Fruit fly (Drosophila melanogaster) whole organism, embryonic: ENCODE data around the gene Vps29.
A peak's percentile ranks its signal among the peaks of the same experiment; 100 is the strongest.

Experiments used
- Atf-2 ChIP-seq: fragments of 200-800 bp; sonication (Bioruptor generic); optimal IDR thresholded peaks from 2 replicates; lab custom pipeline; 2016; ENCODE audit warnings: missing biosample characterization, missing genetic modification characterization
- B-H2 ChIP-seq: fragments of 200-800 bp; sonication (Bioruptor generic); optimal IDR thresholded peaks from 2 replicates; lab custom pipeline; 2018; ENCODE audit warnings: missing biosample characterization, mild to moderate bottlenecking, missing genetic modification characterization
- BEAF-32 ChIP-seq: fragments of 200-800 bp; sonication (Bioruptor generic); optimal IDR thresholded peaks from 3 replicates; lab custom pipeline; 2017; ENCODE audit warnings: missing biosample characterization, missing genetic modification characterization, mild to moderate bottlenecking, moderate library complexity, missing genetic modification reagents
- CG10565 ChIP-seq: fragments of 200-800 bp; sonication (Bioruptor generic); optimal IDR thresholded peaks from 3 replicates; lab custom pipeline; 2016; ENCODE audit warnings: missing biosample characterization, mild to moderate bottlenecking, missing genetic modification characterization
- CG11085 ChIP-seq: fragments of 200-800 bp; sonication (Bioruptor generic); IDR thresholded peaks from 2 replicates; pipeline ENCODE4 v1.3.6; 2022; ENCODE audit warnings: missing biosample characterization, missing genetic modification characterization
- CG11504 ChIP-seq: fragments of 200-800 bp; sonication (Bioruptor generic); optimal IDR thresholded peaks from 3 replicates; lab custom pipeline; 2019; ENCODE audit warnings: missing biosample characterization, mild to moderate bottlenecking, missing genetic modification characterization, moderate library complexity
- CG12659 ChIP-seq: fragments of 200-800 bp; sonication (Bioruptor generic); optimal IDR thresholded peaks from 3 replicates; lab custom pipeline; 2017; ENCODE audit warnings: mild to moderate bottlenecking, missing biosample characterization, missing genetic modification reagents, missing genetic modification characterization
- CG12769 ChIP-seq: fragments of 200-800 bp; sonication (Bioruptor generic); optimal IDR thresholded peaks from 2 replicates; lab custom pipeline; 2019; ENCODE audit warnings: missing biosample characterization, mild to moderate bottlenecking, missing genetic modification characterization, moderate library complexity
- CG14050 ChIP-seq: fragments of 200-800 bp; sonication (Bioruptor generic); IDR thresholded peaks from 3 replicates; pipeline ENCODE4 v1.3.6; 2022; ENCODE audit warnings: missing biosample characterization, missing genetic modification characterization
- CG15696 ChIP-seq: fragments of 200-800 bp; sonication (Bioruptor generic); optimal IDR thresholded peaks from 2 replicates; lab custom pipeline; 2019; ENCODE audit warnings: missing biosample characterization, mild to moderate bottlenecking, missing genetic modification characterization, moderate library complexity
- CG16779 ChIP-seq: fragments of 200-800 bp; sonication (Bioruptor generic); IDR thresholded peaks from 2 replicates; pipeline ENCODE4 v1.3.6; 2022; ENCODE audit warnings: missing biosample characterization, missing genetic modification characterization
- CG1832 ChIP-seq: fragments of 200-800 bp; sonication (Bioruptor generic); optimal IDR thresholded peaks from 2 replicates; lab custom pipeline; 2017; ENCODE audit warnings: missing biosample characterization, mild to moderate bottlenecking, missing genetic modification characterization, inconsistent platforms
- CG18599 ChIP-seq: fragments of 200-800 bp; sonication (Bioruptor generic); optimal IDR thresholded peaks from 3 replicates; lab custom pipeline; 2017; ENCODE audit warnings: missing biosample characterization, missing genetic modification characterization, mild to moderate bottlenecking, moderate library complexity, missing genetic modification reagents
- CG2678 ChIP-seq: fragments of 200-800 bp; sonication (Bioruptor generic); optimal IDR thresholded peaks from 3 replicates; lab custom pipeline; 2019; ENCODE audit warnings: missing biosample characterization, mild to moderate bottlenecking, missing genetic modification characterization, moderate library complexity
- CG3281 ChIP-seq: fragments of 200-800 bp; sonication (Bioruptor generic); optimal IDR thresholded peaks from 3 replicates; lab custom pipeline; 2017; ENCODE audit warnings: missing biosample characterization, mild to moderate bottlenecking, missing genetic modification characterization
- CG33557 ChIP-seq: fragments of 200-800 bp; sonication (Bioruptor generic); optimal IDR thresholded peaks from 2 replicates; lab custom pipeline; 2019; ENCODE audit warnings: missing biosample characterization, mild to moderate bottlenecking, missing genetic modification characterization, moderate library complexity
- CG4820 ChIP-seq: fragments of 200-800 bp; sonication (Bioruptor generic); optimal IDR thresholded peaks from 3 replicates; lab custom pipeline; 2016; ENCODE audit warnings: missing biosample characterization, missing genetic modification characterization
- CG6175 ChIP-seq: fragments of 200-800 bp; sonication (Bioruptor generic); IDR thresholded peaks from 3 replicates; pipeline ENCODE4 v1.3.6; 2022; ENCODE audit warnings: missing biosample characterization, missing genetic modification characterization
- CG6683 ChIP-seq: fragments of 200-800 bp; sonication (Bioruptor generic); optimal IDR thresholded peaks from 2 replicates; lab custom pipeline; 2017; ENCODE audit warnings: missing biosample characterization, mild to moderate bottlenecking, missing genetic modification characterization, missing genetic modification reagents
- CG7839 ChIP-seq: fragments of 200-800 bp; sonication (Bioruptor generic); optimal IDR thresholded peaks from 3 replicates; lab custom pipeline; 2018; ENCODE audit warnings: missing biosample characterization, mild to moderate bottlenecking, missing genetic modification characterization, moderate library complexity
- CG7987 ChIP-seq: fragments of 200-800 bp; sonication (Bioruptor generic); optimal IDR thresholded peaks from 2 replicates; lab custom pipeline; 2018; ENCODE audit warnings: missing biosample characterization, mild to moderate bottlenecking, missing genetic modification characterization, moderate library complexity
- CG8765 ChIP-seq: fragments of 200-800 bp; sonication (Bioruptor generic); IDR thresholded peaks from 2 replicates; pipeline ENCODE4 v1.3.6; 2022; ENCODE audit warnings: missing biosample characterization, missing genetic modification characterization
- CrebB ChIP-seq: fragments of 200-800 bp; sonication (Bioruptor generic); optimal IDR thresholded peaks from 3 replicates; lab custom pipeline; 2018; ENCODE audit warnings: missing biosample characterization, mild to moderate bottlenecking, missing genetic modification characterization
- Dek ChIP-seq: fragments of 200-800 bp; sonication (Bioruptor generic); optimal IDR thresholded peaks from 3 replicates; lab custom pipeline; 2019; ENCODE audit warnings: missing biosample characterization, mild to moderate bottlenecking, missing genetic modification characterization, moderate library complexity
- Dip2 ChIP-seq: fragments of 200-800 bp; sonication (Bioruptor generic); IDR thresholded peaks from 2 replicates; pipeline ENCODE4 v1.3.6; 2022; ENCODE audit warnings: missing biosample characterization, missing genetic modification characterization
- E2f2 ChIP-seq: fragments of 200-800 bp; sonication (Bioruptor generic); IDR thresholded peaks from 2 replicates; pipeline ENCODE4 v1.3.6; 2022; ENCODE audit warnings: missing biosample characterization, missing genetic modification characterization
- ERR ChIP-seq: fragments of 200-800 bp; sonication (Bioruptor generic); optimal IDR thresholded peaks from 2 replicates; lab custom pipeline; 2016; ENCODE audit warnings: missing biosample characterization, missing genetic modification characterization
- Ets65A ChIP-seq: fragments of 200-800 bp; sonication (Bioruptor generic); peaks from one replicate; lab custom pipeline; 2016; ENCODE audit warnings: missing biosample characterization, missing genetic modification characterization
- GATAe ChIP-seq: fragments of 200-800 bp; sonication (Bioruptor generic); conservative IDR thresholded peaks from 2 replicates; pipeline ENCODE4 v1.3.6; 2022; ENCODE audit warnings: missing biosample characterization, missing genetic modification characterization
- HLH54F ChIP-seq: fragments of 200-800 bp; sonication (Bioruptor generic); optimal IDR thresholded peaks from 3 replicates; lab custom pipeline; 2016; ENCODE audit warnings: missing biosample characterization, missing genetic modification characterization
- Hr78 ChIP-seq, 2 experiments: fragments of 200-800 bp in 1 of 2; fragments of >200 bp in 1 of 2; sonication (Bioruptor generic) in 1 of 2; optimal IDR thresholded peaks; 2 replicates each; lab custom pipeline; 2017 to 2019; ENCODE audit warnings: missing biosample characterization in 2 of 2, missing genetic modification characterization in 2 of 2, mild to moderate bottlenecking in 1 of 2, moderate library complexity in 1 of 2
- Med ChIP-seq: fragments of 200-800 bp; sonication (Bioruptor generic); peaks from one replicate; lab custom pipeline; 2016; ENCODE audit warnings: missing biosample characterization, missing genetic modification characterization, mild to moderate bottlenecking, inconsistent platforms, moderate library complexity
- NK7.1 ChIP-seq: fragments of 200-800 bp; sonication (Bioruptor generic); optimal IDR thresholded peaks from 3 replicates; lab custom pipeline; 2016; ENCODE audit warnings: missing biosample characterization, missing genetic modification characterization
- Nf-YB ChIP-seq: fragments of 200-800 bp; sonication (Bioruptor generic); optimal IDR thresholded peaks from 3 replicates; lab custom pipeline; 2019; ENCODE audit warnings: missing biosample characterization, mild to moderate bottlenecking, missing genetic modification characterization, moderate library complexity
- Rfx ChIP-seq: fragments of 200-800 bp; sonication (Bioruptor generic); IDR thresholded peaks from 2 replicates; pipeline ENCODE4 v1.3.6; 2022; ENCODE audit warnings: missing biosample characterization, missing genetic modification characterization
- Sry-β ChIP-seq: fragments of 200-800 bp; sonication (Bioruptor generic); optimal IDR thresholded peaks from 2 replicates; lab custom pipeline; 2018; ENCODE audit warnings: missing biosample characterization, mild to moderate bottlenecking, missing genetic modification characterization, moderate library complexity
- ara ChIP-seq: fragments of 200-800 bp; sonication (Bioruptor generic); IDR thresholded peaks from 2 replicates; pipeline ENCODE4 v1.3.6; 2022; ENCODE audit warnings: missing biosample characterization, missing genetic modification characterization
- caup ChIP-seq: fragments of 200-800 bp; sonication (Bioruptor generic); optimal IDR thresholded peaks from 3 replicates; lab custom pipeline; 2017; ENCODE audit warnings: missing biosample characterization, mild to moderate bottlenecking, missing genetic modification characterization, moderate library complexity; ENCODE audit not compliant: severe bottlenecking
- corto ChIP-seq: fragments of 200-800 bp; sonication (Bioruptor generic); optimal IDR thresholded peaks from 2 replicates; lab custom pipeline; 2016; ENCODE audit warnings: missing biosample characterization, mild to moderate bottlenecking, missing genetic modification characterization, moderate library complexity
- cwo ChIP-seq: fragments of 200-800 bp; sonication (Bioruptor generic); optimal IDR thresholded peaks from 3 replicates; lab custom pipeline; 2017; ENCODE audit warnings: missing biosample characterization, missing genetic modification characterization, mild to moderate bottlenecking, moderate library complexity, missing genetic modification reagents
- dm ChIP-seq: fragments of 200-800 bp; sonication (Bioruptor generic); optimal IDR thresholded peaks from 3 replicates; lab custom pipeline; 2016; ENCODE audit warnings: missing biosample characterization, missing genetic modification characterization
- ewg ChIP-seq: fragments of 200-800 bp; sonication (Bioruptor generic); optimal IDR thresholded peaks from 3 replicates; lab custom pipeline; 2017; ENCODE audit warnings: mild to moderate bottlenecking, missing biosample characterization, missing genetic modification reagents, missing genetic modification characterization
- fd96Cb ChIP-seq: fragments of 200-800 bp; sonication (Bioruptor generic); optimal IDR thresholded peaks from 2 replicates; lab custom pipeline; 2018; ENCODE audit warnings: missing biosample characterization, mild to moderate bottlenecking, missing genetic modification characterization, moderate library complexity
- ham ChIP-seq: fragments of 200-800 bp; sonication (Bioruptor generic); IDR thresholded peaks from 2 replicates; pipeline ENCODE4 v1.3.6; 2022; ENCODE audit warnings: missing biosample characterization, missing genetic modification characterization
- klu ChIP-seq: fragments of 200-800 bp; sonication (Bioruptor generic); IDR thresholded peaks from 2 replicates; pipeline ENCODE4 v1.3.6; 2022; ENCODE audit warnings: missing biosample characterization, missing genetic modification characterization
- nerfin-2 ChIP-seq: fragments of 200-800 bp; sonication (Bioruptor generic); IDR thresholded peaks from 2 replicates; pipeline ENCODE4 v1.3.6; 2022; ENCODE audit warnings: missing biosample characterization, missing genetic modification characterization; ENCODE audit not compliant: partially characterized antibody
- onecut ChIP-seq: fragments of 200-800 bp; sonication (Bioruptor generic); IDR thresholded peaks from 2 replicates; pipeline ENCODE4 v1.3.6; 2022; ENCODE audit warnings: missing biosample characterization, missing genetic modification characterization
- org-1 ChIP-seq: fragments of 200-800 bp; sonication (Bioruptor generic); optimal IDR thresholded peaks from 2 replicates; lab custom pipeline; 2017; ENCODE audit warnings: missing biosample characterization, missing genetic modification characterization
- peb ChIP-seq: fragments of 200-800 bp; sonication (Bioruptor generic); IDR thresholded peaks from 2 replicates; pipeline ENCODE4 v1.3.6; 2022; ENCODE audit warnings: missing biosample characterization, missing genetic modification characterization
- sd ChIP-seq: fragments of 200-800 bp; sonication (Bioruptor generic); optimal IDR thresholded peaks from 3 replicates; lab custom pipeline; 2018; ENCODE audit warnings: missing biosample characterization, mild to moderate bottlenecking, missing genetic modification characterization, moderate library complexity
- sug ChIP-seq: fragments of 200-800 bp; optimal IDR thresholded peaks from 2 replicates; lab custom pipeline; 2019; ENCODE audit warnings: missing biosample characterization, mild to moderate bottlenecking, missing genetic modification characterization, moderate library complexity

Vps29 gene

DNA sequence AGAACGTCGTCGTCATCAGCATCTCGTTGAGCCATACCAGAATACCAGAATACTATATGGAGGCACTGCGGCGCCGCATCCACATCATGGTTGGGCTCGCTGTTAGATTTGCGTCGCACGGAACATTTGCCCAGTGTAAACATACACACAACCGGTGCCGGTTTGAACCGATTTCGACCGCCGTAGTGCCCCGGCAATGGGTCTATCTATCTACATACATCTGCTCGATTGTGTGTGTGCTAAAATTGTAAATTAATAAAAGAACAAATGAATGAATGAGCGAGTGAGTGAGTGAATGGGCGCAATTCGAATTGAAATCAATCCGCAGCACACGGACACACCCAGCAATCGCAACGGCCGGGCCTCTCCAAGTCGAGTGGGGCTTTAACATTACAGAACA, 25.1 kb upstream of the Vps29 start (continued):
- TF ChIP-seq CG1832 (GFP tag; lab: Kevin White, UChicago) (no peak), onecut (GFP tag; lab: Robert Waterston, UW) (no peak), CG2678 (tag; lab: Kevin White, UChicago) (peak; percentile 19), CG6175 (GFP tag; lab: Robert Waterston, UW) (peak; percentile 90; the same call in 2 of the 3 replicates), Dip2 (GFP tag; lab: Robert Waterston, UW) (no peak), CG10565 (no peak), NK7.1 (GFP tag; lab: Kevin White, UChicago) (no peak), Hr78 (GFP tag; optimal IDR thresholded peaks at IDR 0.05; lab: Kevin White, UChicago) (peak in 1 of 2 experiments; percentile 6), peb (no peak), CG33557 (GFP tag; lab: Kevin White, UChicago) (no peak), CG11504 (tag; lab: Kevin White, UChicago) (no peak), Med (GFP tag; lab: Kevin White, UChicago) (peak; percentile 73), CG16779 (no peak), corto (GFP tag; lab: Kevin White, UChicago) (no peak), Ets65A (peak; percentile 16), nerfin-2 (GFP tag; lab: Robert Waterston, UW) (no peak), ERR (GFP tag; lab: Kevin White, UChicago) (no peak), CG6683 (GFP tag; lab: Kevin White, UChicago) (no peak), CG4820 (GFP tag; lab: Kevin White, UChicago) (no peak), CG11085 (GFP tag; lab: Robert Waterston, UW) (no peak), CG12659 (GFP tag; lab: Kevin White, UChicago) (peak; percentile 13), CG8765 (GFP tag; lab: Robert Waterston, UW) (no peak), CG12769 (tag; lab: Kevin White, UChicago) (peak; percentile 55), caup (GFP tag; lab: Kevin White, UChicago) (no peak), CG7839 (tag; lab: Kevin White, UChicago) (no peak), ara (GFP tag; lab: Robert Waterston, UW) (no peak), E2f2 (GFP tag; lab: Robert Waterston, UW) (no peak), CG15696 (no peak), cwo (GFP tag; lab: Kevin White, UChicago) (peak; percentile 63), CG3281 (GFP tag; lab: Kevin White, UChicago) (no peak), HLH54F (GFP tag; lab: Kevin White, UChicago) (no peak), klu (GFP tag; lab: Robert Waterston, UW) (no peak), CrebB (tag; lab: Kevin White, UChicago) (peak; percentile 43), dm (no peak), ewg (no peak), sd (peak; percentile 31), CG18599 (GFP tag; lab: Kevin White, UChicago) (peak; percentile 25), Nf-YB (GFP tag; lab: Kevin White, UChicago) (no peak), CG7987 (no peak), sug (tag; lab: Kevin White, UChicago) (peak; percentile 88), BEAF-32 (GFP tag; lab: Kevin White, UChicago) (no peak), Dek (tag; lab: Kevin White, UChicago) (no peak), CG14050 (no peak), B-H2 (GFP tag; lab: Kevin White, UChicago) (peak; percentile 58), Sry-β (GFP tag; lab: Kevin White, UChicago) (no peak), GATAe (no peak), org-1 (GFP tag; lab: Kevin White, UChicago) (no peak), ham (GFP tag; lab: Robert Waterston, UW) (no peak), fd96Cb (no peak), Atf-2 (GFP tag; lab: Kevin White, UChicago) (no peak), Rfx (GFP tag; lab: Robert Waterston, UW) (0 out of 2 replicates have a peak, but pooled peaks have one; percentile 26)
